Fruit fly (Drosophila melanogaster) whole organism, pupa: ENCODE measurements around the gene mld.

ENCODE experiments used
- CG10348 ChIP-seq: fragments of 200-800 bp; sonication (Bioruptor generic); IDR thresholded peaks from 2 replicates; pipeline ENCODE4 v1.3.6; 2022; ENCODE audit warnings: missing biosample characterization, missing genetic modification characterization
- CG12605 ChIP-seq: fragments of 200-800 bp; sonication (Bioruptor generic); IDR thresholded peaks from 2 replicates; pipeline ENCODE4 v1.3.6; 2022; ENCODE audit warnings: missing biosample characterization, missing genetic modification characterization
- CG13204 ChIP-seq: fragments of 200-800 bp; sonication (Bioruptor generic); optimal IDR thresholded peaks from 2 replicates; lab custom pipeline; 2018; ENCODE audit warnings: missing biosample characterization, mild to moderate bottlenecking, missing genetic modification characterization, moderate library complexity
- CG14655 ChIP-seq: fragments of 200-800 bp; sonication (Bioruptor generic); optimal IDR thresholded peaks from 3 replicates; lab custom pipeline; 2017; ENCODE audit warnings: mild to moderate bottlenecking, missing biosample characterization, missing genetic modification reagents, missing genetic modification characterization
- CG15710 ChIP-seq: fragments of 200-800 bp; sonication (Bioruptor generic); optimal IDR thresholded peaks from 2 replicates; lab custom pipeline; 2018; ENCODE audit warnings: missing biosample characterization, mild to moderate bottlenecking, missing genetic modification characterization, moderate library complexity
- CG17806 ChIP-seq: fragments of 200-800 bp; sonication (Bioruptor generic); optimal IDR thresholded peaks from 2 replicates; lab custom pipeline; 2018; ENCODE audit warnings: missing biosample characterization, mild to moderate bottlenecking, missing genetic modification characterization, moderate library complexity
- CG32121 ChIP-seq: fragments of 200-800 bp; sonication (Bioruptor generic); IDR thresholded peaks from 2 replicates; pipeline ENCODE4 v1.3.6; 2022; ENCODE audit warnings: missing biosample characterization, missing genetic modification characterization
- CG34367 ChIP-seq: fragments of 200-800 bp; sonication (Bioruptor generic); optimal IDR thresholded peaks from 2 replicates; lab custom pipeline; 2018; ENCODE audit warnings: missing biosample characterization, mild to moderate bottlenecking, missing genetic modification characterization
- CG4496 ChIP-seq: fragments of 200-800 bp; sonication (Bioruptor generic); IDR thresholded peaks from 3 replicates; pipeline ENCODE4 v1.3.6; 2022; ENCODE audit warnings: missing biosample characterization, missing genetic modification characterization
- CG8159 ChIP-seq: fragments of 200-800 bp; sonication (Bioruptor generic); optimal IDR thresholded peaks from 3 replicates; lab custom pipeline; 2018; ENCODE audit warnings: missing biosample characterization, mild to moderate bottlenecking, missing genetic modification characterization, moderate library complexity
- CG8301 ChIP-seq: fragments of 200-800 bp; sonication (Bioruptor generic); optimal IDR thresholded peaks from 2 replicates; lab custom pipeline; 2018; ENCODE audit warnings: missing biosample characterization, mild to moderate bottlenecking, missing genetic modification characterization
- CG9948 ChIP-seq: fragments of 200-800 bp; sonication (Bioruptor generic); optimal IDR thresholded peaks from 2 replicates; lab custom pipeline; 2018; ENCODE audit warnings: missing biosample characterization, mild to moderate bottlenecking, missing genetic modification characterization, moderate library complexity
- D1 ChIP-seq: fragments of 200-800 bp; sonication (Bioruptor generic); optimal IDR thresholded peaks from 2 replicates; lab custom pipeline; 2018; ENCODE audit warnings: missing biosample characterization, mild to moderate bottlenecking, missing genetic modification characterization, moderate library complexity
- EcR ChIP-seq: fragments of 200-800 bp; sonication (Bioruptor generic); optimal IDR thresholded peaks from 3 replicates; lab custom pipeline; 2019; ENCODE audit warnings: missing biosample characterization, missing genetic modification characterization, mild to moderate bottlenecking, moderate library complexity, missing genetic modification reagents
- Ets98B ChIP-seq: fragments of 200-800 bp; sonication (Bioruptor generic); IDR thresholded peaks from 2 replicates; pipeline ENCODE4 v1.3.6; 2022; ENCODE audit warnings: missing biosample characterization, missing genetic modification characterization
- Pif1A ChIP-seq: fragments of 200-800 bp; sonication (Bioruptor generic); optimal IDR thresholded peaks from 3 replicates; lab custom pipeline; 2016; ENCODE audit warnings: missing biosample characterization, missing genetic modification characterization
- Pif1B ChIP-seq: fragments of 200-800 bp; sonication (Bioruptor generic); optimal IDR thresholded peaks from 3 replicates; lab custom pipeline; 2016; ENCODE audit warnings: missing biosample characterization, missing genetic modification characterization
- Snoo ChIP-seq: fragments of 200-800 bp; sonication (Bioruptor generic); optimal IDR thresholded peaks from 3 replicates; lab custom pipeline; 2017; ENCODE audit warnings: missing biosample characterization, mild to moderate bottlenecking, missing genetic modification characterization, inconsistent platforms
- fd96Ca ChIP-seq: fragments of 200-800 bp; sonication (Bioruptor generic); IDR thresholded peaks from 3 replicates; pipeline ENCODE4 v1.3.6; 2022; ENCODE audit warnings: missing biosample characterization, missing genetic modification characterization
- gl ChIP-seq: fragments of 200-800 bp; sonication (Bioruptor generic); optimal IDR thresholded peaks from 2 replicates; lab custom pipeline; 2018; ENCODE audit warnings: missing biosample characterization, mild to moderate bottlenecking, missing genetic modification characterization
- rn ChIP-seq: fragments of 200-800 bp; sonication (Bioruptor generic); IDR thresholded peaks from 2 replicates; pipeline ENCODE4 v1.3.6; 2022; ENCODE audit warnings: missing biosample characterization, missing genetic modification characterization

The mld gene

DNA sequence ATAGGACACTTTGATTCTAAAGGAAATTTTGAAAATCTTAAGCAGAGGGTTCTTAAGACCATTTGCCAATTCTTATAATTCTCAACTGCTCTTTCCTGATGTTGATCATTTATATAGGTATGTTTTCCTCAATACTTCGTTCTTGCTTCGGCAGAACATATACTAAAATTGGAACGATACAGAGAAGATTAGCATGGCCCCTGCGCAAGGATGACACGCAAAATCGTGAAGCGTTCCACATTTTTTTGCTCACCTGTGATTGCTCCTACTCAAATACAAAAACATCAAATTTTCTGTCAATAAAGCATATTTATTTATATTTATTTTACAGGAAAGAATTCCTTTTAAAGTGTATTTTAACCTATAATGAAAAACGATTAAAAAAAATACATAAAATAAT lies 28.9 kb upstream of the mld start:
- TF ChIP-seq CG14655 (GFP tag; lab: Kevin White, UChicago): no peak
- TF ChIP-seq CG10348: no peak
- no peak for TF ChIP-seq CG4496 (GFP tag; lab: Robert Waterston, UW)
- no peak for TF ChIP-seq CG13204 (GFP tag; lab: Kevin White, UChicago)
- no peak for TF ChIP-seq D1 (tag; lab: Kevin White, UChicago)
- no peak for TF ChIP-seq CG34367
- no peak for TF ChIP-seq EcR (GFP tag; lab: Kevin White, UChicago)
- no peak for TF ChIP-seq CG17806 (tag; lab: Kevin White, UChicago)
- TF ChIP-seq Pif1B: no peak
- TF ChIP-seq Ets98B: no peak
- TF ChIP-seq gl (tag; lab: Kevin White, UChicago): no peak
- no peak for TF ChIP-seq CG15710 (tag; lab: Kevin White, UChicago)
- no peak for TF ChIP-seq CG32121 (GFP tag; lab: Robert Waterston, UW)
- TF ChIP-seq fd96Ca (GFP tag; lab: Robert Waterston, UW): no peak
- no peak for TF ChIP-seq CG12605 (GFP tag; lab: Robert Waterston, UW)

DNA sequence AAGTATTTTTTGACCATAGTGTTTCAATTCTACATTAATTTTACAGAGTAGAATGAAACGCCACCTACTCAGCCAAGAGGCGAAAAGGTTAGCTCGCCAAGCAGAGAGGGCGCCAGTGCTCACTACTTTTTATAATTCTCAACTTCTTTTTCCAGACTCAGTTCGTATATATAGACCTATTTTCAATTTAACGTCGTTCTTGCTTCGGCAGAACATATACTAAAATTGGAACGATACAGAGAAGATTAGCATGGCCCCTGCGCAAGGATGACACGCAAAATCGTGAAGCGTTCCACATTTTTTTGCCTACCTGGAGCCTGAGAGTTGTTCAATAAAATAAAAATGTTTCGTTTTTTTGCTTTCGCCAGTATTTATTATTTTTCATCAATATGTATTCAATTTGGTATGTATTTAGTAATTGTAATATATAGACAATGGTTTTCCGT lies 28.4 kb upstream of the mld start:
- peak; percentile 9 for TF ChIP-seq Snoo (tag; lab: Kevin White, UChicago)
- no peak for TF ChIP-seq CG15710 (tag; lab: Kevin White, UChicago)
- no peak for TF ChIP-seq CG10348
- no peak for TF ChIP-seq CG8159 (tag; lab: Kevin White, UChicago)
- TF ChIP-seq rn (GFP tag; lab: Robert Waterston, UW): no peak
- TF ChIP-seq Pif1B: no peak
- no peak for TF ChIP-seq CG32121 (GFP tag; lab: Robert Waterston, UW)
- no peak for TF ChIP-seq CG14655 (GFP tag; lab: Kevin White, UChicago)
- no peak for TF ChIP-seq CG12605 (GFP tag; lab: Robert Waterston, UW)
- TF ChIP-seq Pif1A (GFP tag; lab: Kevin White, UChicago): no peak
- peak; percentile 13 for TF ChIP-seq CG17806 (tag; lab: Kevin White, UChicago)
- TF ChIP-seq EcR (GFP tag; lab: Kevin White, UChicago): no peak

DNA sequence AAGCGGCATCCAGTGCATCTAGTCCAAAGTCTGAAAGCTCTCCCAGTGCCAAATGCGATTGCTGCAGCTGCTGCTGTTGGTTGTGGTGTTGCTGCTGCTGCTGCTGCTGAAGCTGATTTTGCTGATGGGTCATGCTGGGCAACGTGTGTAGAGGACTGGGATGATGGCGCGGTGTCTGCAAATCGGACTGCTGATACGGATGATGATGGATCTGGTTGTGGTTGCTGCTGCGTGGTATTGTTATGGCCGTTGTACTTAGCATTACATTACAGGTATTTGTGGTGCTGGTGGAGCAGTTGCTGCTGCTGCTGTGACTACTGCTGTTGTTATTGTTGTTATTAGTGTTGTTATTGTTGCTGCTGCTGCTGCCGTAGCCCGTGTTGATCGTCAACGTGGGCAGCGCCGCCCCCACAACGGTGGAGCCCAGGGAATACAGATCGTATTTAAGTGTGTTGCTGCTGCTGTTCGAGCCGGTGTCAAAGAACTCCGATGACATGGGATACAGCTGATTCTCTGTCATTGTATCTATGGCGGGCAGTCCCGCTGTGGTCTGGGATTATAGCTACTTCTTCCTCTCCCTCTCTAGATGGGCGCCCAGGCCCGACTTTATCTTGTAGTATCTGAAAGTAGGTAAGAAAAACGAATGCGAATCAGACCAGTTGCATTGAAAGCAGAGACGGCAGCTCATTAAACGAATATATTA lies 23.0 kb upstream of the mld start:
- TF ChIP-seq CG15710 (tag; lab: Kevin White, UChicago) (no peak), CG13204 (GFP tag; lab: Kevin White, UChicago) (peak; percentile 16), CG14655 (GFP tag; lab: Kevin White, UChicago) (no peak), EcR (GFP tag; lab: Kevin White, UChicago) (peak; percentile 95)

DNA sequence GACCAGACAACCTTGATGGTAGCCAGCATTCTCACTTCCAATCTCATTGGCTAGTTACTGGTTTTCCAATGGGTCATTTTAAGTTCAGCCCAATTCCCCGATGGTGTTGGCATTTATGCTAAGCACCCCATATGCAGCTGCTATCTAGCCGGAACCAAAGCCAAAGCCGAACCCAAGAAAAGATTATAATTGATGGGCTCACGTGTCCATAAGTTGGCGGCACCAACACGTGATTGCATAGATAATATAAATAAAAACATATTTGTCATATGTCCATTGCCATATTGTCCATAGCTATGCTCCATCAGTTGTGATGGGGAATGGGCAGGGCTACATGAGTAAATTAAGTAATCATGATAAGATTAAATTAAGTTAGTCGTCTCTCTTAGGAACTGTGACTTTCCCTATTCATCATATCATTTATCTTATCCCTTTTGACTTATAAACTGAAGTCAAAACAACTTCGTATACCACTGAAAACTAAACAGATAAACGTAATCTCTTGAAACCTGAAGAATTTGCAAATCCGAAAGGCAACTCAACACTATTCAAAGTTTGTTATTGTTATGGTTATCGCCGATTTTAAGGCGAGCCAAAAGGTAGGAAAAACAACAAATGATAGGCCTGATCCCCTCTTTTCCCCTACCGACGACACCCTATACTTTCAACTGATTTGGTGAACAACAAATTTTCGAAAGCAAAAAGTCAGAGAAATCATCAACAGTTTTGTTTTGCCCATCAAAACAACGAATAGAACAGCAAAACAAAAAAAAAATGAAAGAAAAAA lies 22.2 kb upstream of the mld start:
- TF ChIP-seq EcR (GFP tag; lab: Kevin White, UChicago) (peak; percentile 47), CG15710 (tag; lab: Kevin White, UChicago) (no peak), D1 (tag; lab: Kevin White, UChicago) (no peak), CG17806 (tag; lab: Kevin White, UChicago) (no peak), CG9948 (no peak), rn (GFP tag; lab: Robert Waterston, UW) (no peak)

dm6 chr3R:24564191-24564798 lies 21.2 kb upstream of the mld start:
- TF ChIP-seq CG8301 (tag; lab: Kevin White, UChicago): no peak
- no peak for TF ChIP-seq CG10348
- TF ChIP-seq CG4496 (GFP tag; lab: Robert Waterston, UW): no peak
- TF ChIP-seq fd96Ca (GFP tag; lab: Robert Waterston, UW): no peak
- no peak for TF ChIP-seq Pif1B
- no peak for TF ChIP-seq CG15710 (tag; lab: Kevin White, UChicago)

DNA sequence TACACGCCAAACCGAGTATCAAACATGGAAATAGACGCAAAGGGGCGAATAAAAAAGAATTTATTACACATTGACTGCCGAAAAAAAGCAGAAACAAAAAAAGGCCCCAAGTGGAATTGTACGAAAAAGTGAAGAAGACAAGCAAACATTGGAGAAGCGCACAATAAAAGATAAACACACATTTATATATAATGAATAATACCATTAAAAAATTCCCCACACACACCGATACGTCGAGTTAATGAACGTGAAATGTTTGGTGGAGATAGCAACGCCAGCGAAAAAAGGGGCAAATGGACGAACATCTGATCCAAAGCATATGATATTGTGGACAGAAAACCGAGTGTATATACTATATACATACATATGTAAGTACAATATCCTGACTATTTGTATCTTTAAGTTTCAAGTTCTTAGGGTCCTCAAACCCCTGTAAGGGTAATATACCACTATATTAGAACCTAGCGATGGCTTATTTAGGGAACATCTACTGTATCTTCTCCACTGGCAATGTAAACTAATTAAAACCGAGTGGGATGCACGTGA lies 20.6 kb upstream of the mld start:
- no peak for TF ChIP-seq CG17806 (tag; lab: Kevin White, UChicago)
- TF ChIP-seq CG10348: no peak
- TF ChIP-seq Snoo (tag; lab: Kevin White, UChicago): no peak
- no peak for TF ChIP-seq CG32121 (GFP tag; lab: Robert Waterston, UW)
- no peak for TF ChIP-seq CG34367
- TF ChIP-seq Ets98B: no peak
- TF ChIP-seq, all 21 proteins: peak for 0
